Fruit fly (Drosophila melanogaster) S2 (cell line): ENCODE data around the gene beag.

Experiments
- CG8478 ChIP-seq: fragments of >200 bp; optimal IDR thresholded peaks from 2 replicates; lab custom pipeline; 2018
- CTCF ChIP-seq, 2 experiments: fragments of >200 bp; optimal IDR thresholded peaks; 2 replicates each; lab custom pipeline; 2018

beag gene

DNA sequence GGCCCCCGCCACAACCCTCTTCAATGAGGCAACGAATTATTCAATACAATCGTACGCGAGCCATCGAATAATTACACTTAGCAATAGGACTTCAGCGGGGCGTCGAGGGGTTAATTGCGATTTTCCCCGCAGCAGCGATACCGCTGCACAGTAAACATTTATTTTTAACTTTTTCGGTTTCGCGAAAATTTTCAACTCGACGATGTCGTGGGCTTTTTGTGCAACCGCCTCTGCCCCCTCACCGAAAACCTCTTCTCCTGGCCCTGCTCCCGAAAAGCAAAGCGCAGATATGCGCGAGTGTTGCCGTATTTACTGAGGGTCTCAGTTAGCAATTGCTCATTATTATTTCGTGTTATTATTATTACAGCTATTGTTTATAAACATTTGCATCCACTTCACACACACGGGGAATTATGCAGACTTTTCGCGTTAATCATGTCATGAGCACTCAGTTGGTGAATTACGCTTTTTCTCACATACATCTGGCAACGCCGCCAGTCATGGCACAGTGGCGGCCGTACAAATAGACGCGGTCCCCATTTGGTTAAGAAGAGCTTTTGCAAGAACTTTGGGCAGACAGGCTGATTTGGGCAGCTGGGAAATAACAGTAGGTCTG is 51.0 kb downstream of the beag start:
- TF ChIP-seq CG8478 (lab: Kevin White, UChicago) = no peak
- TF ChIP-seq CTCF (optimal IDR thresholded peaks at IDR 0.05; lab: Kevin White, UChicago) = no peak
